Fruit fly (Drosophila melanogaster) Kc167 (cell line): ENCODE data around the gene Remo.

Experiments used
- h ChIP-seq: fragments of >200 bp; optimal IDR thresholded peaks from 3 replicates; lab custom pipeline; 2018; ENCODE audit warnings: missing external identifiers
- insv ChIP-seq: fragments of >200 bp; optimal IDR thresholded peaks from 3 replicates; lab custom pipeline; 2018; ENCODE audit warnings: missing external identifiers
- psq ChIP-seq: fragments of >200 bp; optimal IDR thresholded peaks from 2 replicates; lab custom pipeline; 2017; ENCODE audit warnings: missing external identifiers
- ttk ChIP-seq: sonication (Bioruptor generic); optimal IDR thresholded peaks from 2 replicates; lab custom pipeline; 2017; ENCODE audit warnings: missing external identifiers

- TF ChIP-seq h (lab: Kevin White, UChicago) (no peak), insv (lab: Kevin White, UChicago) (no peak), ttk (lab: Kevin White, UChicago) (no peak), psq (lab: Kevin White, UChicago) (no peak)
Observed at dm6 chrX:13320697-13321445, 33.0 kb downstream of the Remo start.
